Fruit fly (Drosophila melanogaster) whole organism, embryonic: ENCODE data around the gene CG13917.
A peak's percentile ranks its signal among the peaks of the same experiment; 100 is the strongest.

Source experiments
- Ada2b ChIP-seq: fragments of 200-800 bp; sonication (Bioruptor generic); IDR thresholded peaks from 2 replicates; pipeline ENCODE4 v1.3.6; 2022; ENCODE audit warnings: missing biosample characterization, missing genetic modification characterization
- CG10431 ChIP-seq: fragments of 200-800 bp; sonication (Bioruptor generic); optimal IDR thresholded peaks from 3 replicates; lab custom pipeline; 2018; ENCODE audit warnings: missing biosample characterization, mild to moderate bottlenecking, missing genetic modification characterization
- CG10979 ChIP-seq: fragments of 200-800 bp; sonication (Bioruptor generic); optimal IDR thresholded peaks from 2 replicates; lab custom pipeline; 2018; ENCODE audit warnings: missing biosample characterization, mild to moderate bottlenecking, missing genetic modification characterization, moderate library complexity
- CG11085 ChIP-seq: fragments of 200-800 bp; sonication (Bioruptor generic); IDR thresholded peaks from 2 replicates; pipeline ENCODE4 v1.3.6; 2022; ENCODE audit warnings: missing biosample characterization, missing genetic modification characterization
- CG11504 ChIP-seq: fragments of 200-800 bp; sonication (Bioruptor generic); optimal IDR thresholded peaks from 3 replicates; lab custom pipeline; 2019; ENCODE audit warnings: missing biosample characterization, mild to moderate bottlenecking, missing genetic modification characterization, moderate library complexity
- CG12391 ChIP-seq: fragments of 200-800 bp; sonication (Bioruptor generic); optimal IDR thresholded peaks from 3 replicates; lab custom pipeline; 2018; ENCODE audit warnings: missing biosample characterization, mild to moderate bottlenecking, missing genetic modification characterization, moderate library complexity
- CG13123 ChIP-seq: fragments of 200-800 bp; sonication (Bioruptor generic); optimal IDR thresholded peaks from 2 replicates; lab custom pipeline; 2016; ENCODE audit warnings: missing biosample characterization, missing genetic modification characterization
- CG15011 ChIP-seq: fragments of 200-800 bp; sonication (Bioruptor generic); optimal IDR thresholded peaks from 3 replicates; lab custom pipeline; 2018; ENCODE audit warnings: missing biosample characterization, mild to moderate bottlenecking, missing genetic modification characterization
- CG17328 ChIP-seq: fragments of 200-800 bp; sonication (Bioruptor generic); IDR thresholded peaks from 2 replicates; pipeline ENCODE4 v1.3.6; 2022; ENCODE audit warnings: missing biosample characterization, missing genetic modification characterization
- CG17359 ChIP-seq: fragments of 200-800 bp; sonication (Bioruptor generic); optimal IDR thresholded peaks from 3 replicates; lab custom pipeline; 2018; ENCODE audit warnings: missing biosample characterization, mild to moderate bottlenecking, missing genetic modification characterization, moderate library complexity
- CG17361 ChIP-seq: fragments of 200-800 bp; sonication (Bioruptor generic); IDR thresholded peaks from 3 replicates; pipeline ENCODE4 v1.3.6; 2022; ENCODE audit warnings: missing biosample characterization, missing genetic modification characterization
- CG18262 ChIP-seq: fragments of 200-800 bp; optimal IDR thresholded peaks from 3 replicates; lab custom pipeline; 2019; ENCODE audit warnings: missing biosample characterization, mild to moderate bottlenecking, missing genetic modification characterization, moderate library complexity
- CG31441 ChIP-seq: fragments of 200-800 bp; sonication (Bioruptor generic); IDR thresholded peaks from 2 replicates; pipeline ENCODE4 v1.3.6; 2022; ENCODE audit warnings: missing biosample characterization, missing genetic modification characterization
- CG3838 ChIP-seq: fragments of 200-800 bp; sonication (Bioruptor generic); optimal IDR thresholded peaks from 3 replicates; lab custom pipeline; 2016; ENCODE audit warnings: missing biosample characterization, missing genetic modification characterization
- CG3847 ChIP-seq: fragments of 200-800 bp; sonication (Bioruptor generic); IDR thresholded peaks from 2 replicates; pipeline ENCODE4 v1.3.6; 2022; ENCODE audit warnings: missing biosample characterization, missing genetic modification characterization
- CG4854 ChIP-seq: fragments of 200-800 bp; sonication (Bioruptor generic); optimal IDR thresholded peaks from 2 replicates; lab custom pipeline; 2016; ENCODE audit warnings: missing biosample characterization, missing genetic modification characterization, inconsistent platforms
- CG6272 ChIP-seq: fragments of 200-800 bp; sonication (Bioruptor generic); IDR thresholded peaks from 2 replicates; pipeline ENCODE4 v1.3.6; 2022; ENCODE audit warnings: missing biosample characterization, missing genetic modification characterization
- CG7786 ChIP-seq: fragments of 200-800 bp; sonication (Bioruptor generic); optimal IDR thresholded peaks from 2 replicates; lab custom pipeline; 2016; ENCODE audit warnings: missing biosample characterization, missing genetic modification characterization
- Chrac-16 ChIP-seq: fragments of 200-800 bp; sonication (Bioruptor generic); optimal IDR thresholded peaks from 3 replicates; lab custom pipeline; 2016; ENCODE audit warnings: missing biosample characterization, missing genetic modification characterization
- Dek ChIP-seq: fragments of 200-800 bp; sonication (Bioruptor generic); optimal IDR thresholded peaks from 3 replicates; lab custom pipeline; 2019; ENCODE audit warnings: missing biosample characterization, mild to moderate bottlenecking, missing genetic modification characterization, moderate library complexity
- Dfd ChIP-seq, 2 experiments: fragments of >200 bp; optimal IDR thresholded peaks; 2 replicates each; lab custom pipeline; 2017; ENCODE audit warnings: missing biosample characterization in 2 of 2, missing genetic modification characterization in 2 of 2
- Dref ChIP-seq: fragments of 200-800 bp; sonication (Bioruptor generic); IDR thresholded peaks from 2 replicates; pipeline ENCODE4 v1.3.6; 2022; ENCODE audit warnings: missing biosample characterization, missing genetic modification characterization
- Gug ChIP-seq: fragments of 200-800 bp; sonication (Bioruptor generic); IDR thresholded peaks from 4 replicates; pipeline ENCODE4 v1.3.6; 2022; ENCODE audit warnings: missing biosample characterization, missing genetic modification characterization
- H15 ChIP-seq: fragments of 200-800 bp; sonication (Bioruptor generic); IDR thresholded peaks from 3 replicates; pipeline ENCODE4 v1.3.6; 2022; ENCODE audit warnings: missing biosample characterization, missing genetic modification characterization
- HHEX ChIP-seq: fragments of 200-800 bp; sonication (Bioruptor generic); optimal IDR thresholded peaks from 3 replicates; lab custom pipeline; 2017; ENCODE audit warnings: missing biosample characterization, mild to moderate bottlenecking, missing genetic modification characterization, missing genetic modification reagents
- Optix ChIP-seq: fragments of 200-800 bp; sonication (Bioruptor generic); IDR thresholded peaks from 3 replicates; pipeline ENCODE4 v1.3.6; 2022; ENCODE audit warnings: missing biosample characterization, missing genetic modification characterization
- Poxn ChIP-seq: fragments of 200-800 bp; sonication (Bioruptor generic); IDR thresholded peaks from 2 replicates; pipeline ENCODE4 v1.3.6; 2022; ENCODE audit warnings: missing biosample characterization, missing genetic modification characterization
- Ptx1 ChIP-seq: fragments of 200-800 bp; sonication (Bioruptor generic); IDR thresholded peaks from 2 replicates; pipeline ENCODE4 v1.3.6; 2022; ENCODE audit warnings: missing biosample characterization, missing genetic modification characterization
- Sox102F ChIP-seq: fragments of 200-800 bp; sonication (Bioruptor generic); optimal IDR thresholded peaks from 2 replicates; lab custom pipeline; 2018; ENCODE audit warnings: missing biosample characterization, mild to moderate bottlenecking, missing genetic modification characterization, moderate library complexity
- Tbp ChIP-seq: fragments of >200 bp; optimal IDR thresholded peaks from 2 replicates; lab custom pipeline; 2018; ENCODE audit warnings: missing biosample characterization, missing genetic modification characterization
- Xrp1 ChIP-seq: fragments of 200-800 bp; sonication (Bioruptor generic); IDR thresholded peaks from 2 replicates; pipeline ENCODE4 v1.3.6; 2022; ENCODE audit warnings: missing biosample characterization, missing genetic modification characterization
- ara ChIP-seq: fragments of 200-800 bp; sonication (Bioruptor generic); IDR thresholded peaks from 2 replicates; pipeline ENCODE4 v1.3.6; 2022; ENCODE audit warnings: missing biosample characterization, missing genetic modification characterization
- ase ChIP-seq: fragments of 200-800 bp; sonication (Bioruptor generic); IDR thresholded peaks from 3 replicates; pipeline ENCODE4 v1.3.6; 2022; ENCODE audit warnings: missing biosample characterization, missing genetic modification characterization
- bab2 ChIP-seq: fragments of 200-800 bp; sonication (Bioruptor generic); optimal IDR thresholded peaks from 2 replicates; lab custom pipeline; 2016; ENCODE audit warnings: missing biosample characterization, missing genetic modification characterization
- croc ChIP-seq: fragments of 200-800 bp; sonication (Bioruptor generic); conservative IDR thresholded peaks from 3 replicates; pipeline ENCODE4 v1.3.6; 2022; ENCODE audit warnings: missing biosample characterization, missing genetic modification characterization
- gt ChIP-seq: fragments of 200-800 bp; sonication (Bioruptor generic); IDR thresholded peaks from 2 replicates; pipeline ENCODE4 v1.3.6; 2022; ENCODE audit warnings: missing biosample characterization, missing genetic modification characterization
- hkb ChIP-seq, 2 experiments: fragments of 200-800 bp in 1 of 2; fragments of >200 bp in 1 of 2; sonication (Bioruptor generic) in 1 of 2; IDR thresholded peaks in 1 of 2; optimal IDR thresholded peaks in 1 of 2; 2 replicates each; pipeline versions ENCODE4 v1.3.6 to Lab custom; 2017 to 2022; ENCODE audit warnings: missing biosample characterization in 1 of 2, missing genetic modification characterization in 1 of 2
- jigr1 ChIP-seq: fragments of 200-800 bp; sonication (Bioruptor generic); IDR thresholded peaks from 3 replicates; pipeline ENCODE4 v1.3.6; 2022; ENCODE audit warnings: missing biosample characterization, missing genetic modification characterization
- jing ChIP-seq: fragments of 200-800 bp; sonication (Bioruptor generic); optimal IDR thresholded peaks from 2 replicates; lab custom pipeline; 2018; ENCODE audit warnings: missing biosample characterization, mild to moderate bottlenecking, missing genetic modification characterization
- lbe ChIP-seq: fragments of 200-800 bp; sonication (Bioruptor generic); optimal IDR thresholded peaks from 2 replicates; lab custom pipeline; 2016; ENCODE audit warnings: missing biosample characterization, mild to moderate bottlenecking, missing genetic modification characterization
- nerfin-1 ChIP-seq: fragments of 200-800 bp; sonication (Bioruptor generic); optimal IDR thresholded peaks from 3 replicates; lab custom pipeline; 2019; ENCODE audit warnings: missing biosample characterization, mild to moderate bottlenecking, missing genetic modification characterization, moderate library complexity
- nmo ChIP-seq: fragments of 200-800 bp; sonication (Bioruptor generic); optimal IDR thresholded peaks from 2 replicates; lab custom pipeline; 2018; ENCODE audit warnings: missing biosample characterization, mild to moderate bottlenecking, missing genetic modification characterization, moderate library complexity
- pan ChIP-seq, 4 experiments: fragments of >200 bp in 3 of 4; fragments of 200-800 bp in 1 of 4; sonication (Bioruptor generic) in 1 of 4; optimal IDR thresholded peaks in 3 of 4; IDR thresholded peaks in 1 of 4; 2 replicates each; pipeline versions ENCODE4 v1.3.6 to Lab custom; 2017 to 2022; ENCODE audit warnings: missing biosample characterization in 2 of 4, missing genetic modification characterization in 2 of 4, mixed read lengths in 1 of 4
- pho ChIP-seq: fragments of 200-800 bp; sonication (Bioruptor generic); optimal IDR thresholded peaks from 2 replicates; lab custom pipeline; 2016; ENCODE audit warnings: missing biosample characterization, missing genetic modification characterization
- row ChIP-seq: fragments of 200-800 bp; sonication (Bioruptor generic); IDR thresholded peaks from 3 replicates; pipeline ENCODE4 v1.3.6; 2022; ENCODE audit warnings: missing biosample characterization, missing genetic modification characterization
- sna ChIP-seq: fragments of 200-800 bp; sonication (Bioruptor generic); IDR thresholded peaks from 2 replicates; pipeline ENCODE4 v1.3.6; 2022; ENCODE audit warnings: missing biosample characterization, missing genetic modification characterization; ENCODE audit not compliant: partially characterized antibody
- so ChIP-seq: fragments of 200-800 bp; sonication (Bioruptor generic); IDR thresholded peaks from 3 replicates; pipeline ENCODE4 v1.3.6; 2022; ENCODE audit warnings: missing biosample characterization, missing genetic modification characterization
- stc ChIP-seq: fragments of 200-800 bp; sonication (Bioruptor generic); IDR thresholded peaks from 2 replicates; pipeline ENCODE4 v1.3.6; 2022; ENCODE audit warnings: missing biosample characterization, missing genetic modification characterization
- tgo ChIP-seq: fragments of 200-800 bp; sonication (Bioruptor generic); IDR thresholded peaks from 3 replicates; pipeline ENCODE4 v1.3.6; 2022; ENCODE audit warnings: missing biosample characterization, missing genetic modification characterization
- ttk ChIP-seq: fragments of 200-800 bp; sonication (Bioruptor generic); IDR thresholded peaks from 2 replicates; pipeline ENCODE4 v2.1.2; 2022; ENCODE audit warnings: missing biosample characterization, missing genetic modification characterization

CG13917 gene

DNA sequence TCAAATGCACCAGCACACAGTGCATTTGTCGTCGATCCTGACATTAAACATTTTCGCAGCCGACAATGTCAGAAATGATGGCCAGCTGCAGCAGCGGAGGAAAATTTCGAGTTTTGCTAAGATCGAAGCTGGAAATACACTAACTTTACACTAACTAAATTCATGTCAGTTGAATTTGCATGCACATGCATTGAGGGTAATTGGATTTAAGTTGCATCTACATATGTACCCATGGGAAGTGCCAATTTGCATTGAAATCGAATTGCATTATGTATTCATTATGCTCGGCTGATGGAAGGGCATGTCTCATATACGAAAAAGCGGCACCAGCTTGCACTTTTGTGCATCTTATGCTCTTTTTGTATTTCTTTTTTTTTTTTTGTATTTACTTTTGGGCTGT, 8.3 kb downstream of the CG13917 start (continued):
- TF ChIP-seq Poxn (GFP tag; lab: Robert Waterston, UW) (no peak), CG17359 (tag; lab: Kevin White, UChicago) (peak; percentile 56), CG17361 (GFP tag; lab: Robert Waterston, UW) (0 out of 3 replicates have a peak, but pooled peaks have one; percentile 39), jing (GFP tag; lab: Kevin White, UChicago) (no peak), Optix (0 out of 3 replicates have a peak, but pooled peaks have one; percentile 29), gt (GFP tag; lab: Robert Waterston, UW) (0 out of 2 replicates have a peak, but pooled peaks have one; percentile 12), ara (GFP tag; lab: Robert Waterston, UW) (peak; percentile 50; the same call in 1 of the 2 replicates), CG3838 (GFP tag; lab: Kevin White, UChicago) (no peak), stc (GFP tag; lab: Robert Waterston, UW) (0 out of 2 replicates have a peak, but pooled peaks have one; percentile 30), so (GFP tag; lab: Robert Waterston, UW) (no peak), HHEX (GFP tag; lab: Kevin White, UChicago) (peak; percentile 8), CG13123 (GFP tag; lab: Kevin White, UChicago) (no peak), Dek (tag; lab: Kevin White, UChicago) (no peak), ttk (peak; percentile 60), Chrac-16 (GFP tag; lab: Kevin White, UChicago) (no peak), croc (peak; percentile 16; the same call in 1 of the 3 replicates), lbe (GFP tag; lab: Kevin White, UChicago) (peak; percentile 34), CG4854 (GFP tag; lab: Kevin White, UChicago) (no peak), CG17328 (GFP tag; lab: Robert Waterston, UW) (peak; percentile 33; the same call in 1 of the 2 replicates), hkb (optimal IDR thresholded peaks at IDR 0.05; lab: Kevin White, UChicago) (no peak), hkb (GFP tag; IDR thresholded peaks at IDR 0.05; lab: Robert Waterston, UW) (0 out of 2 replicates have a peak, but pooled peaks have one; percentile 34), CG11085 (GFP tag; lab: Robert Waterston, UW) (no peak), CG10431 (GFP tag; lab: Kevin White, UChicago) (no peak), sna (GFP tag; lab: Robert Waterston, UW) (no peak), CG31441 (GFP tag; lab: Robert Waterston, UW) (0 out of 2 replicates have a peak, but pooled peaks have one; percentile 31), ase (GFP tag; lab: Robert Waterston, UW) (0 out of 3 replicates have a peak, but pooled peaks have one; percentile 15), Ptx1 (GFP tag; lab: Robert Waterston, UW) (peak; percentile 51), nmo (peak; percentile 2), Dref (GFP tag; lab: Robert Waterston, UW) (no peak), row (0 out of 3 replicates have a peak, but pooled peaks have one; percentile 26), pho (GFP tag; lab: Kevin White, UChicago) (no peak), CG11504 (tag; lab: Kevin White, UChicago) (peak; percentile 69), CG15011 (GFP tag; lab: Kevin White, UChicago) (no peak), Tbp (GFP tag; lab: Kevin White, UChicago) (no peak), H15 (peak; percentile 42; the same call in 1 of the 3 replicates), CG12391 (tag; lab: Kevin White, UChicago) (no peak), CG10979 (peak; percentile 24), bab2 (peak; percentile 16), Xrp1 (peak; percentile 45; the same call in 1 of the 2 replicates), Sox102F (GFP tag; lab: Kevin White, UChicago) (peak; percentile 28), jigr1 (GFP tag; lab: Robert Waterston, UW) (no peak), pan (optimal IDR thresholded peaks at IDR 0.05; lab: Kevin White, UChicago) (no peak), pan (GFP tag; optimal IDR thresholded peaks at IDR 0.05 in 1 of 2, IDR thresholded peaks at IDR 0.05 in 1 of 2) (peak in 1 of 2 experiments; percentile 47), nerfin-1 (peak; percentile 14), CG18262 (tag; lab: Kevin White, UChicago) (peak; percentile 46), Gug (peak; percentile 21; the same call in 1 of the 4 replicates), CG6272 (no peak; the same call in 1 of the 2 replicates), CG7786 (no peak), tgo (GFP tag; lab: Robert Waterston, UW) (peak; percentile 27; the same call in 2 of the 3 replicates), Ada2b (peak; percentile 42; the same call in 1 of the 2 replicates), CG3847 (GFP tag; lab: Robert Waterston, UW) (no peak), Dfd (GFP tag; optimal IDR thresholded peaks at IDR 0.05; lab: Kevin White, UChicago) (no peak)
